Worm (Caenorhabditis elegans) whole organism, midembryonic: ENCODE measurements around the gene mre-11.

Experiments
- med-1 ChIP-seq: sonication (generic microtip); optimal IDR thresholded peaks from 2 replicates; lab custom pipeline; 2017; ENCODE audit warnings: missing genetic modification characterization, mild to moderate bottlenecking, missing compliant biosample characterization, antibody characterized with exemption, missing genetic modification reagents; ENCODE audit not compliant: insufficient read depth
- tab-1 ChIP-seq: fragments of 200-800 bp; sonication (Bioruptor generic); IDR thresholded peaks from 2 replicates; pipeline ENCODE4 v1.3.6; 2022; ENCODE audit warnings: missing genetic modification characterization, missing compliant biosample characterization
- ztf-23 ChIP-seq: fragments of 200-800 bp; sonication (Bioruptor generic); IDR thresholded peaks from 2 replicates; pipeline ENCODE4 v1.3.6; 2022; ENCODE audit warnings: missing genetic modification reagents, missing genetic modification characterization, missing compliant biosample characterization
- ztf-29 ChIP-seq: fragments of 200-800 bp; sonication (Bioruptor generic); IDR thresholded peaks from 2 replicates; pipeline ENCODE4 v1.3.6; 2022; ENCODE audit warnings: missing genetic modification reagents, missing genetic modification characterization, missing compliant biosample characterization

ce11 chrV:10719019-10719832 lies 17.4 kb downstream of the mre-11 start:
- TF ChIP-seq med-1 (no peak), tab-1 (GFP tag; lab: Robert Waterston, UW) (no peak), ztf-23 (GFP tag; lab: Robert Waterston, UW) (no peak), ztf-29 (no peak)
